Worm (Caenorhabditis elegans): ENCODE data around the gene srt-8.

DNA sequence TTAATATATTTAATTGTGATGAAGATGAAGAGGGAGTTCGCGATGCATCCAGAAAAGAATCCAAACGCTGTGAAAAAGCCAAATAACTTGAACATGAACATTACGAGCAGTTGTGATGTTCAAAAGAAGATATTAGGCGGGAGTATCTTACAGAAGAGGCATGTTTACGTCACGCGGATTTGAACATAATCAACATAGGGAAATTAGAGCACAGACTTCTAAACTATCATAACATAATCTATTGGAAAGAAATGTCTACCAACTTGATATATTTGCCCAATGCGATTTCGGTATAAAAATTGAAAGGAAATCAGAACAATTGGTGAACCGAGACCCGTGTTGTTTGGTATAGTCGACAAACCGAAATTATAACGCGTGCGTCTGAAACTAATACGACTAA, 17.8 kb downstream of the srt-8 start, which contains the start of gene str-66:
- no peak for TF ChIP-seq ama-1 (optimal IDR thresholded peaks at IDR 0.05)
- TF ChIP-seq pes-1 (GFP tag; IDR thresholded peaks at IDR 0.05): no peak
- TF ChIP-seq hnd-1 (tag; optimal IDR thresholded peaks at IDR 0.05): no peak
- no peak for TF ChIP-seq F13C5.2 (tag; optimal IDR thresholded peaks at IDR 0.05)
- no peak for TF ChIP-seq hmg-4 (GFP tag; optimal IDR thresholded peaks at IDR 0.05)
- TF ChIP-seq ceh-36 (tag; optimal IDR thresholded peaks at IDR 0.05): no peak
- TF ChIP-seq scrt-1 (GFP tag; IDR thresholded peaks at IDR 0.05): no peak
- no peak for TF ChIP-seq tbx-37 (GFP tag; conservative IDR thresholded peaks at IDR 0.05)
- TF ChIP-seq ceh-13 (GFP tag; optimal IDR thresholded peaks at IDR 0.05): no peak
- no peak for TF ChIP-seq aly-1 (tag; optimal IDR thresholded peaks at IDR 0.05)
- no peak for TF ChIP-seq sea-1 (GFP tag; conservative IDR thresholded peaks at IDR 0.05)
- TF ChIP-seq tbx-11 (GFP tag; IDR thresholded peaks at IDR 0.05): no peak
- no peak for TF ChIP-seq ets-7 (tag; optimal IDR thresholded peaks at IDR 0.05)

All from whole organism, early embryonic.